Worm (Caenorhabditis elegans) whole organism, L1 larva: Measurements from ENCODE around the gene Y38H6C.20.

Source experiments
- C16A3.4 ChIP-seq: fragments of 150-350 bp; optimal IDR thresholded peaks from 2 replicates; lab custom pipeline; 2014; ENCODE audit warnings: missing biosample characterization, missing genetic modification characterization
- F16B12.6 ChIP-seq: fragments of 150-350 bp; optimal IDR thresholded peaks from 2 replicates; lab custom pipeline; 2014; ENCODE audit warnings: missing biosample characterization, missing genetic modification characterization
- aha-1 ChIP-seq: fragments of 150-350 bp; optimal IDR thresholded peaks from 2 replicates; lab custom pipeline; 2014; ENCODE audit warnings: missing biosample characterization, missing genetic modification characterization
- aly-2 ChIP-seq: fragments of 150-350 bp; optimal IDR thresholded peaks from 2 replicates; lab custom pipeline; 2014; ENCODE audit warnings: missing biosample characterization, missing genetic modification characterization
- ama-1 ChIP-seq: fragments of 150-350 bp; optimal IDR thresholded peaks from 2 replicates; lab custom pipeline; 2014
- blmp-1 ChIP-seq: fragments of 150-350 bp; optimal IDR thresholded peaks from 2 replicates; lab custom pipeline; 2014; ENCODE audit warnings: missing biosample characterization, missing genetic modification characterization
- ceh-8 ChIP-seq: fragments of 200-800 bp; sonication (Bioruptor generic); optimal IDR thresholded peaks from 2 replicates; lab custom pipeline; 2018; ENCODE audit warnings: mild to moderate bottlenecking, missing genetic modification characterization, moderate library complexity, missing compliant biosample characterization
- ceh-82 ChIP-seq, 3 experiments: fragments of 150-350 bp in 1 of 3; sonication (generic microtip) in 2 of 3; optimal IDR thresholded peaks; 2 replicates each; lab custom pipeline; 2014 to 2017; ENCODE audit warnings: missing biosample characterization in 3 of 3, missing genetic modification characterization in 3 of 3
- ceh-88 ChIP-seq: fragments of 200-800 bp; sonication (Bioruptor generic); IDR thresholded peaks from 2 replicates; pipeline ENCODE4 v1.3.6; 2022; ENCODE audit warnings: missing genetic modification characterization, missing compliant biosample characterization
- ceh-90 ChIP-seq: sonication (generic microtip); optimal IDR thresholded peaks from 2 replicates; lab custom pipeline; 2016; ENCODE audit warnings: missing genetic modification characterization, missing compliant biosample characterization
- efl-3 ChIP-seq: fragments of 200-800 bp; sonication (Bioruptor generic); optimal IDR thresholded peaks from 2 replicates; lab custom pipeline; 2018; ENCODE audit warnings: mild to moderate bottlenecking, missing genetic modification characterization, missing compliant biosample characterization
- egl-13 ChIP-seq: sonication (generic microtip); optimal IDR thresholded peaks from 2 replicates; lab custom pipeline; 2016; ENCODE audit warnings: missing genotype, missing genetic modification reagents, missing genetic modification characterization, missing compliant biosample characterization
- egl-27 ChIP-seq, 2 experiments: fragments of 150-350 bp in 1 of 2; sonication (generic microtip); optimal IDR thresholded peaks; 3 replicates each; lab custom pipeline; 2017 to 2018; ENCODE audit warnings: missing biosample characterization in 2 of 2, missing genetic modification characterization in 2 of 2, missing genetic modification reagents in 2 of 2
- ets-5 ChIP-seq: fragments of 200-800 bp; sonication (Bioruptor generic); IDR thresholded peaks from 2 replicates; pipeline ENCODE4 v1.3.6; 2022; ENCODE audit warnings: missing genetic modification characterization, missing compliant biosample characterization
- hlh-17 ChIP-seq: fragments of 200-800 bp; sonication (Bioruptor generic); optimal IDR thresholded peaks from 2 replicates; lab custom pipeline; 2018; ENCODE audit warnings: missing genetic modification characterization, mild to moderate bottlenecking, missing compliant biosample characterization, moderate library complexity, borderline replicate concordance
- hlh-4 ChIP-seq: sonication (generic microtip); optimal IDR thresholded peaks from 2 replicates; lab custom pipeline; 2016; ENCODE audit warnings: mild to moderate bottlenecking, missing genetic modification characterization, missing compliant biosample characterization
- lin-14 ChIP-seq: fragments of 200-800 bp; sonication (Bioruptor generic); optimal IDR thresholded peaks from 2 replicates; lab custom pipeline; 2018; ENCODE audit warnings: mild to moderate bottlenecking, missing genetic modification characterization, moderate library complexity, missing compliant biosample characterization
- lsy-2 ChIP-seq, 2 experiments: fragments of 150-350 bp; optimal IDR thresholded peaks; 2 replicates each; lab custom pipeline; 2014; ENCODE audit warnings: missing biosample characterization in 2 of 2, missing genetic modification characterization in 2 of 2
- mef-2 ChIP-seq: fragments of 150-350 bp; optimal IDR thresholded peaks from 2 replicates; lab custom pipeline; 2014; ENCODE audit warnings: missing biosample characterization, missing genetic modification characterization
- mep-1 ChIP-seq: fragments of 150-350 bp; optimal IDR thresholded peaks from 2 replicates; lab custom pipeline; 2014; ENCODE audit warnings: missing biosample characterization, missing genetic modification characterization
- nhr-11 ChIP-seq: fragments of 150-350 bp; optimal IDR thresholded peaks from 2 replicates; lab custom pipeline; 2014; ENCODE audit warnings: missing biosample characterization, missing genetic modification characterization
- nhr-20 ChIP-seq: sonication (generic microtip); optimal IDR thresholded peaks from 2 replicates; lab custom pipeline; 2016; ENCODE audit warnings: mild to moderate bottlenecking, missing genetic modification characterization, missing compliant biosample characterization
- nhr-28 ChIP-seq: fragments of 150-350 bp; optimal IDR thresholded peaks from 2 replicates; lab custom pipeline; 2014; ENCODE audit warnings: missing biosample characterization, missing genetic modification characterization
- nhr-71 ChIP-seq: sonication (generic microtip); optimal IDR thresholded peaks from 2 replicates; lab custom pipeline; 2016; ENCODE audit warnings: mild to moderate bottlenecking, missing genetic modification characterization, moderate library complexity, missing compliant biosample characterization
- nhr-76 ChIP-seq: sonication (generic microtip); optimal IDR thresholded peaks from 2 replicates; lab custom pipeline; 2017; ENCODE audit warnings: missing biosample characterization, missing genetic modification characterization
- nhr-84 ChIP-seq: sonication (generic microtip); optimal IDR thresholded peaks from 2 replicates; lab custom pipeline; 2017; ENCODE audit warnings: missing biosample characterization, missing genetic modification characterization
- nhr-90 ChIP-seq: sonication (generic microtip); optimal IDR thresholded peaks from 2 replicates; lab custom pipeline; 2016; ENCODE audit warnings: mild to moderate bottlenecking, missing genetic modification characterization, missing compliant biosample characterization; ENCODE audit not compliant: poor library complexity
- pag-3 ChIP-seq: sonication (generic microtip); optimal IDR thresholded peaks from 2 replicates; lab custom pipeline; 2017; ENCODE audit warnings: missing genetic modification characterization, mild to moderate bottlenecking, missing compliant biosample characterization, antibody characterized with exemption, borderline replicate concordance; ENCODE audit not compliant: insufficient read depth
- pqm-1 ChIP-seq: sonication (generic microtip); optimal IDR thresholded peaks from 3 replicates; lab custom pipeline; 2017; ENCODE audit warnings: missing biosample characterization, missing genetic modification characterization
- rnt-1 ChIP-seq: sonication (generic microtip); optimal IDR thresholded peaks from 2 replicates; lab custom pipeline; 2016; ENCODE audit warnings: mild to moderate bottlenecking, missing genetic modification characterization, moderate library complexity, missing compliant biosample characterization
- snu-23 ChIP-seq: sonication (generic microtip); optimal IDR thresholded peaks from 2 replicates; lab custom pipeline; 2016; ENCODE audit warnings: missing genetic modification characterization, missing compliant biosample characterization
- sox-4 ChIP-seq: sonication (generic microtip); optimal IDR thresholded peaks from 2 replicates; lab custom pipeline; 2016; ENCODE audit warnings: missing genetic modification characterization, missing compliant biosample characterization
- swsn-7 ChIP-seq: sonication (generic microtip); optimal IDR thresholded peaks from 2 replicates; lab custom pipeline; 2016; ENCODE audit warnings: missing genetic modification characterization, missing compliant biosample characterization
- unc-62 ChIP-seq: fragments of 150-350 bp; optimal IDR thresholded peaks from 2 replicates; lab custom pipeline; 2014; ENCODE audit warnings: missing biosample characterization, missing genetic modification reagents, missing genetic modification characterization
- unc-86 ChIP-seq: sonication (generic microtip); optimal IDR thresholded peaks from 2 replicates; lab custom pipeline; 2016; ENCODE audit warnings: missing genetic modification characterization, missing compliant biosample characterization
- zip-4 ChIP-seq: fragments of 200-800 bp; sonication (Bioruptor generic); optimal IDR thresholded peaks from 2 replicates; lab custom pipeline; 2018; ENCODE audit warnings: mild to moderate bottlenecking, missing genetic modification characterization, moderate library complexity, missing compliant biosample characterization
- ztf-11 ChIP-seq, 2 experiments: sonication (generic microtip); optimal IDR thresholded peaks; 2 replicates each; lab custom pipeline; 2016 to 2017; ENCODE audit warnings: missing genetic modification characterization in 2 of 2, missing biosample characterization in 1 of 2, missing compliant biosample characterization in 1 of 2
- ztf-4 ChIP-seq: fragments of 150-350 bp; optimal IDR thresholded peaks from 2 replicates; lab custom pipeline; 2014; ENCODE audit warnings: missing biosample characterization, missing genetic modification characterization

The Y38H6C.20 gene

DNA sequence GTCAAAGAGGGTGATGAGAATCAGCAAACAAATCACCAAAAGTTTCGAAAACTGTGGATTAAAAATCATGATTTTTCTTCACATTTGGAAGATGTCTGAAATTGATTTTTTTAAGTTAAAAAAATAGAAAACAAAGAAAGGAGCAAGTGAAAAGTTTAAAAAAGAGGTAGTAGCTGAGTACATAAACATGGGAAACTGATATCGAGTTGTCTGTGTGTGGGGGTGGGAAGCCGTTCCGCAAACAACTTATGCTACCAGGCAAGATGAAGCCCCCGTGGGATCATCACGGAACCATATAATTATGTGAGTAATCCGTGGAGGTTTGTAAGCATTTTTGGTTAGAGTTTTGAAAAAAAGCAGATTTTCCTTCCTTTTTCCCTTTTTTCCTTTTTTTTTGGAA lies at the start of gene Y38H6C.20:
Gene Y38H6C.20 (minus strand): TSS at position 101 of the 400 bp plus-strand sequence.
- TF ChIP-seq pag-3 (tag; lab: Kevin White, UChicago) (no peak), nhr-28 (no peak), aha-1 (tag; lab: Kevin White, UChicago) (no peak), sox-4 (tag; lab: Kevin White, UChicago) (no peak), zip-4 (GFP tag; lab: Kevin White, UChicago) (no peak), ama-1 (lab: Kevin White, UChicago) (no peak), egl-13 (no peak), nhr-76 (tag; lab: Kevin White, UChicago) (no peak), C16A3.4 (tag; lab: Kevin White, UChicago) (no peak), lin-14 (GFP tag; lab: Kevin White, UChicago) (no peak)

DNA sequence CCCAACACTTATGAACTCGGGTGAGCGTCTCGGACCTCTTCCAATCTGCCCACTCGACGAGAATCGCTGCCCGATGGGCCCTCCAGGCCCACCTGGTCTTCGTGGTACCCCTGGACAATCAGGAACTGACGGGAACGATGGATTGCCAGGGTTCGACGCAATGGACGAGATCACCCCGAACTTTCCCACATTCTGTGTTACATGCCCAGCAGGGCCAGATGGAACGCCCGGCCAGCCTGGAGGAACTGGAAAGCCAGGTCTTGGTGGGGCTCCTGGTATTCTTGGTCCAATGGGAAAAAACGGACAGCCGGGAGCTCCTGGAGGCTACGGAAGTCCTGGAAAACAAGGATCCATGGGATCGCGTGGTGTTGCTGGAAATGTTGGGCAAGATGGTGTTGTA lies 49.7 kb upstream of the Y38H6C.20 start:
- TF ChIP-seq rnt-1 (tag; lab: Kevin White, UChicago) = no peak
- TF ChIP-seq nhr-71 (tag; lab: Kevin White, UChicago) = no peak
- TF ChIP-seq lsy-2 (tag; optimal IDR thresholded peaks at IDR 0.05; lab: Kevin White, UChicago) = no peak
- no peak for TF ChIP-seq ztf-4 (tag; lab: Kevin White, UChicago)
- no peak for TF ChIP-seq ceh-88 (GFP tag; lab: Robert Waterston, UW)
- TF ChIP-seq nhr-28 = no peak
- no peak for TF ChIP-seq nhr-20 (tag; lab: Kevin White, UChicago)
- TF ChIP-seq hlh-4 (tag; lab: Kevin White, UChicago) = no peak
- no peak for TF ChIP-seq nhr-90 (tag; lab: Kevin White, UChicago)
- no peak for TF ChIP-seq hlh-17 (GFP tag; lab: Kevin White, UChicago)
- TF ChIP-seq mep-1 = no peak
- no peak for TF ChIP-seq snu-23 (GFP tag; lab: Kevin White, UChicago)
- no peak for TF ChIP-seq ceh-8 (GFP tag; lab: Kevin White, UChicago)
- TF ChIP-seq unc-86 (tag; lab: Kevin White, UChicago) = no peak
- no peak for TF ChIP-seq swsn-7 (tag; lab: Kevin White, UChicago)
- TF ChIP-seq sox-4 (tag; lab: Kevin White, UChicago) = no peak
- no peak for TF ChIP-seq aha-1 (tag; lab: Kevin White, UChicago)
- no peak for TF ChIP-seq ztf-11 (tag; optimal IDR thresholded peaks at IDR 0.05; lab: Kevin White, UChicago)
- no peak for TF ChIP-seq egl-27 (tag; optimal IDR thresholded peaks at IDR 0.05; lab: Kevin White, UChicago)
- TF ChIP-seq nhr-84 (tag; lab: Kevin White, UChicago) = no peak

DNA sequence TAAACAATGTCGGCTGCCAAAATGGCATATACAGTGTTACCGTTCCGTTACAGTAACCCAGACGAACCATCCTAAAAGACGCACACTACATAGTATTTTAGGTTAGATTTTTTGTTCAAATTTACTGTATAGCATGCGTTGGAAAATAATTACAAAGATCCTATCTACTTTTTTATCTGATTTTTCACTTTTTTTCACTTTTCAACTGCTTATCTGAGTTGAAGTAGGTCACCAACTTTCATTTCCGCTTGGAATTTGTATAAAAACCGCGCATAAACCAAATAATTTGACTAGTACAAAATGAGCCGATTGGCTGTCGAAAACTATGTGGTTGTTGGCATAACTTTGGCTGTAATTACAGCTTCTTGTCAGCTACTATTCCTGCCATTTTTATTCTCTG lies 48.8 kb upstream of the Y38H6C.20 start, which contains the start of gene col-163:
Gene col-163 (plus strand): TSS at position 301 of the 400 bp plus-strand sequence.
- TF ChIP-seq blmp-1 (peak; percentile 50), egl-13 (no peak)

- no peak for TF ChIP-seq ceh-82 (tag; optimal IDR thresholded peaks at IDR 0.05; lab: Kevin White, UChicago)
- no peak for TF ChIP-seq F16B12.6 (tag; lab: Kevin White, UChicago)
- no peak for TF ChIP-seq mef-2 (tag; lab: Kevin White, UChicago)
- TF ChIP-seq snu-23 (GFP tag; lab: Kevin White, UChicago) = no peak
- TF ChIP-seq nhr-11 = no peak
- TF ChIP-seq hlh-4 (tag; lab: Kevin White, UChicago) = no peak
- TF ChIP-seq nhr-28 = no peak
- TF ChIP-seq ets-5 (GFP tag; lab: Robert Waterston, UW) = no peak
- TF ChIP-seq ceh-8 (GFP tag; lab: Kevin White, UChicago) = no peak
- no peak for TF ChIP-seq ztf-11 (tag; optimal IDR thresholded peaks at IDR 0.05; lab: Kevin White, UChicago)
- no peak for TF ChIP-seq efl-3
- no peak for TF ChIP-seq aly-2 (tag; lab: Kevin White, UChicago)
- no peak for TF ChIP-seq ceh-90 (tag; lab: Kevin White, UChicago)
- no peak for TF ChIP-seq pqm-1 (tag; lab: Kevin White, UChicago)
- no peak for TF ChIP-seq unc-62 (GFP tag; lab: Kevin White, UChicago)
Measured at ce11 chrV:20597076-20597475, 46.1 kb upstream of the Y38H6C.20 start, which contains the start of gene F46B3.1. F46B3.1 (minus strand) TSS chrV:20597176.
